Fruit fly (Drosophila melanogaster) whole organism, embryonic: ENCODE data around the gene CG15155.

Experiments used
- Adf1 ChIP-seq: fragments of 200-800 bp; sonication (Bioruptor generic); IDR thresholded peaks from 2 replicates; pipeline ENCODE4 v1.3.6; 2022; ENCODE audit warnings: missing biosample characterization, missing genetic modification characterization
- Atf3 ChIP-seq: fragments of 200-800 bp; sonication (Bioruptor generic); optimal IDR thresholded peaks from 3 replicates; lab custom pipeline; 2016; ENCODE audit warnings: missing biosample characterization, missing genetic modification characterization
- Awh ChIP-seq: fragments of 200-800 bp; sonication (Bioruptor generic); IDR thresholded peaks from 2 replicates; pipeline ENCODE4, ENCODE4 v1.3.6; 2022; ENCODE audit warnings: missing biosample characterization, missing genetic modification characterization
- Bteb2 ChIP-seq: fragments of 200-800 bp; sonication (Bioruptor generic); optimal IDR thresholded peaks from 2 replicates; lab custom pipeline; 2016; ENCODE audit warnings: missing biosample characterization, missing genetic modification characterization
- CG11695 ChIP-seq: fragments of 200-800 bp; sonication (Bioruptor generic); IDR thresholded peaks from 3 replicates; pipeline ENCODE4 v1.3.6; 2022; ENCODE audit warnings: missing biosample characterization, missing genetic modification characterization
- CG12155 ChIP-seq: fragments of 200-800 bp; sonication (Bioruptor generic); optimal IDR thresholded peaks from 3 replicates; lab custom pipeline; 2016; ENCODE audit warnings: missing biosample characterization, missing genetic modification characterization
- CG13123 ChIP-seq: fragments of 200-800 bp; sonication (Bioruptor generic); optimal IDR thresholded peaks from 2 replicates; lab custom pipeline; 2016; ENCODE audit warnings: missing biosample characterization, missing genetic modification characterization
- CG14050 ChIP-seq: fragments of 200-800 bp; sonication (Bioruptor generic); IDR thresholded peaks from 3 replicates; pipeline ENCODE4 v1.3.6; 2022; ENCODE audit warnings: missing biosample characterization, missing genetic modification characterization
- CG15269 ChIP-seq: fragments of 200-800 bp; sonication (Bioruptor generic); optimal IDR thresholded peaks from 2 replicates; lab custom pipeline; 2018; ENCODE audit warnings: missing biosample characterization, mild to moderate bottlenecking, missing genetic modification characterization, moderate library complexity
- CG1647 ChIP-seq: fragments of 200-800 bp; sonication (Bioruptor generic); optimal IDR thresholded peaks from 3 replicates; lab custom pipeline; 2016; ENCODE audit warnings: missing biosample characterization, missing genetic modification characterization
- CG17328 ChIP-seq: fragments of 200-800 bp; sonication (Bioruptor generic); IDR thresholded peaks from 2 replicates; pipeline ENCODE4 v1.3.6; 2022; ENCODE audit warnings: missing biosample characterization, missing genetic modification characterization
- CG17361 ChIP-seq: fragments of 200-800 bp; sonication (Bioruptor generic); IDR thresholded peaks from 3 replicates; pipeline ENCODE4 v1.3.6; 2022; ENCODE audit warnings: missing biosample characterization, missing genetic modification characterization
- CG18011 ChIP-seq: fragments of 200-800 bp; sonication (Bioruptor generic); optimal IDR thresholded peaks from 2 replicates; lab custom pipeline; 2017; ENCODE audit warnings: missing biosample characterization, missing genetic modification characterization, mild to moderate bottlenecking, moderate library complexity, missing genotype
- CG3065 ChIP-seq: fragments of 200-800 bp; sonication (Bioruptor generic); optimal IDR thresholded peaks from 2 replicates; lab custom pipeline; 2016; ENCODE audit warnings: missing biosample characterization, missing genetic modification characterization
- CG32532 ChIP-seq: fragments of 200-800 bp; sonication (Bioruptor generic); IDR thresholded peaks from 2 replicates; pipeline ENCODE4 v1.3.6; 2022; ENCODE audit warnings: missing biosample characterization, missing genetic modification characterization
- CG3726 ChIP-seq: fragments of 200-800 bp; sonication (Bioruptor generic); IDR thresholded peaks from 3 replicates; pipeline ENCODE4, ENCODE4 v1.3.6; 2022; ENCODE audit warnings: missing biosample characterization, missing genetic modification characterization
- CG5953 ChIP-seq: fragments of 200-800 bp; sonication (Bioruptor generic); IDR thresholded peaks from 2 replicates; pipeline ENCODE4 v1.3.6; 2022; ENCODE audit warnings: missing biosample characterization, missing genetic modification characterization
- CG7786 ChIP-seq: fragments of 200-800 bp; sonication (Bioruptor generic); optimal IDR thresholded peaks from 2 replicates; lab custom pipeline; 2016; ENCODE audit warnings: missing biosample characterization, missing genetic modification characterization
- CTCF ChIP-seq: fragments of 200-800 bp; sonication (Bioruptor generic); optimal IDR thresholded peaks from 2 replicates; lab custom pipeline; 2017; ENCODE audit warnings: missing biosample characterization, mild to moderate bottlenecking, missing genetic modification characterization, moderate library complexity
- Camta ChIP-seq: fragments of 200-800 bp; sonication (Bioruptor generic); optimal IDR thresholded peaks from 2 replicates; lab custom pipeline; 2016; ENCODE audit warnings: missing biosample characterization, missing genetic modification characterization
- Dbx ChIP-seq: fragments of 200-800 bp; sonication (Bioruptor generic); IDR thresholded peaks from 3 replicates; pipeline ENCODE4 v1.3.6; 2022; ENCODE audit warnings: missing biosample characterization, missing genetic modification characterization
- Eip74EF ChIP-seq, 2 experiments: fragments of 200-800 bp in 1 of 2; fragments of >200 bp in 1 of 2; sonication (Bioruptor generic) in 1 of 2; optimal IDR thresholded peaks; 2 replicates each; lab custom pipeline; 2017 to 2019; ENCODE audit warnings: missing biosample characterization in 2 of 2, missing genetic modification characterization in 2 of 2, mild to moderate bottlenecking in 1 of 2, moderate library complexity in 1 of 2
- HHEX ChIP-seq: fragments of 200-800 bp; sonication (Bioruptor generic); optimal IDR thresholded peaks from 3 replicates; lab custom pipeline; 2017; ENCODE audit warnings: missing biosample characterization, mild to moderate bottlenecking, missing genetic modification characterization, missing genetic modification reagents
- HLH4C ChIP-seq: fragments of 200-800 bp; sonication (Bioruptor generic); IDR thresholded peaks from 3 replicates; pipeline ENCODE4 v1.3.6; 2022; ENCODE audit warnings: missing biosample characterization, missing genetic modification characterization; ENCODE audit not compliant: partially characterized antibody
- Hsf ChIP-seq: fragments of 200-800 bp; sonication (Bioruptor generic); optimal IDR thresholded peaks from 3 replicates; lab custom pipeline; 2016; ENCODE audit warnings: missing biosample characterization, missing genetic modification characterization
- Mad ChIP-seq: fragments of 200-800 bp; sonication (Bioruptor generic); optimal IDR thresholded peaks from 2 replicates; lab custom pipeline; 2016; ENCODE audit warnings: missing biosample characterization, missing genetic modification characterization
- ab ChIP-seq: fragments of 200-800 bp; sonication (Bioruptor generic); optimal IDR thresholded peaks from 2 replicates; lab custom pipeline; 2016; ENCODE audit warnings: missing biosample characterization, missing genetic modification characterization
- al ChIP-seq: fragments of 200-800 bp; sonication (Bioruptor generic); IDR thresholded peaks from 2 replicates; pipeline ENCODE4 v1.3.6; 2022; ENCODE audit warnings: missing biosample characterization, missing genetic modification characterization
- amos ChIP-seq: fragments of 200-800 bp; sonication (Bioruptor generic); IDR thresholded peaks from 2 replicates; pipeline ENCODE4 v1.3.6; 2022; ENCODE audit warnings: missing biosample characterization, missing genetic modification characterization; ENCODE audit not compliant: partially characterized antibody
- bowl ChIP-seq: fragments of 200-800 bp; sonication (Bioruptor generic); IDR thresholded peaks from 2 replicates; pipeline ENCODE4 v1.3.6; 2022; ENCODE audit warnings: missing biosample characterization, missing genetic modification characterization
- crc ChIP-seq: fragments of 200-800 bp; sonication (Bioruptor generic); optimal IDR thresholded peaks from 2 replicates; lab custom pipeline; 2016; ENCODE audit warnings: missing biosample characterization, missing genetic modification characterization
- exex ChIP-seq: fragments of 200-800 bp; sonication (Bioruptor generic); optimal IDR thresholded peaks from 4 replicates; lab custom pipeline; 2018; ENCODE audit warnings: missing biosample characterization, mild to moderate bottlenecking, missing genetic modification characterization, moderate library complexity
- gcm2 ChIP-seq: fragments of 200-800 bp; sonication (Bioruptor generic); optimal IDR thresholded peaks from 2 replicates; lab custom pipeline; 2016; ENCODE audit warnings: missing biosample characterization, missing genetic modification characterization
- gem ChIP-seq: fragments of 200-800 bp; sonication (Bioruptor generic); optimal IDR thresholded peaks from 2 replicates; lab custom pipeline; 2019; ENCODE audit warnings: missing biosample characterization, mild to moderate bottlenecking, missing genetic modification characterization, moderate library complexity
- gt ChIP-seq: fragments of 200-800 bp; sonication (Bioruptor generic); IDR thresholded peaks from 2 replicates; pipeline ENCODE4 v1.3.6; 2022; ENCODE audit warnings: missing biosample characterization, missing genetic modification characterization
- hb ChIP-seq: fragments of 200-800 bp; sonication (Bioruptor generic); IDR thresholded peaks from 3 replicates; pipeline ENCODE4 v1.3.6; 2022; ENCODE audit warnings: missing biosample characterization, missing genetic modification characterization; ENCODE audit not compliant: partially characterized antibody
- jigr1 ChIP-seq: fragments of 200-800 bp; sonication (Bioruptor generic); IDR thresholded peaks from 3 replicates; pipeline ENCODE4 v1.3.6; 2022; ENCODE audit warnings: missing biosample characterization, missing genetic modification characterization
- ken ChIP-seq: fragments of 200-800 bp; sonication (Bioruptor generic); IDR thresholded peaks from 3 replicates; pipeline ENCODE4 v1.3.6; 2022; ENCODE audit warnings: missing biosample characterization, missing genetic modification characterization
- klu ChIP-seq: fragments of 200-800 bp; sonication (Bioruptor generic); IDR thresholded peaks from 2 replicates; pipeline ENCODE4 v1.3.6; 2022; ENCODE audit warnings: missing biosample characterization, missing genetic modification characterization
- kni ChIP-seq: fragments of 200-800 bp; sonication (Bioruptor generic); optimal IDR thresholded peaks from 3 replicates; lab custom pipeline; 2017; ENCODE audit warnings: mild to moderate bottlenecking, missing biosample characterization, missing genetic modification reagents, missing genetic modification characterization
- maf-S ChIP-seq: fragments of 200-800 bp; sonication (Bioruptor generic); optimal IDR thresholded peaks from 2 replicates; lab custom pipeline; 2016; ENCODE audit warnings: missing biosample characterization, missing genetic modification characterization
- onecut ChIP-seq: fragments of 200-800 bp; sonication (Bioruptor generic); IDR thresholded peaks from 2 replicates; pipeline ENCODE4 v1.3.6; 2022; ENCODE audit warnings: missing biosample characterization, missing genetic modification characterization
- peb ChIP-seq: fragments of 200-800 bp; sonication (Bioruptor generic); IDR thresholded peaks from 2 replicates; pipeline ENCODE4 v1.3.6; 2022; ENCODE audit warnings: missing biosample characterization, missing genetic modification characterization
- pnt ChIP-seq: fragments of 200-800 bp; sonication (Bioruptor generic); optimal IDR thresholded peaks from 3 replicates; lab custom pipeline; 2016; ENCODE audit warnings: missing biosample characterization, missing genetic modification characterization
- rib ChIP-seq: fragments of 200-800 bp; sonication (Bioruptor generic); IDR thresholded peaks from 2 replicates; pipeline ENCODE4 v1.3.6; 2022; ENCODE audit warnings: missing biosample characterization, missing genetic modification characterization
- scrt ChIP-seq: fragments of 200-800 bp; sonication (Bioruptor generic); optimal IDR thresholded peaks from 2 replicates; lab custom pipeline; 2018; ENCODE audit warnings: missing biosample characterization, mild to moderate bottlenecking, missing genetic modification characterization, moderate library complexity
- sisA ChIP-seq: fragments of 200-800 bp; sonication (Bioruptor generic); IDR thresholded peaks from 2 replicates; pipeline ENCODE4 v1.3.6; 2022; ENCODE audit warnings: missing biosample characterization, missing genetic modification characterization
- slp2 ChIP-seq: fragments of 200-800 bp; sonication (Bioruptor generic); optimal IDR thresholded peaks from 2 replicates; lab custom pipeline; 2016; ENCODE audit warnings: missing biosample characterization, missing genetic modification characterization
- tin ChIP-seq: fragments of 200-800 bp; sonication (Bioruptor generic); optimal IDR thresholded peaks from 3 replicates; lab custom pipeline; 2016; ENCODE audit warnings: missing biosample characterization, missing genetic modification characterization
- tna ChIP-seq: fragments of 200-800 bp; sonication (Bioruptor generic); IDR thresholded peaks from 2 replicates; pipeline ENCODE4 v1.3.6; 2022; ENCODE audit warnings: missing biosample characterization, missing genetic modification characterization; ENCODE audit not compliant: partially characterized antibody

Gene CG15155

dm6 chr2L:18151134-18151825, 3.4 kb upstream of the CG15155 start (continued):
- TF ChIP-seq CG14050 (GFP tag; lab: Robert Waterston, UW): peak; percentile 33; the same call in 1 of the 3 replicates
- peak; percentile 39; the same call in 1 of the 2 replicates for TF ChIP-seq klu (GFP tag; lab: Robert Waterston, UW)
- no peak for TF ChIP-seq Bteb2 (GFP tag; lab: Kevin White, UChicago)
- peak; percentile 66 for TF ChIP-seq Adf1
- no peak for TF ChIP-seq gem
- peak; percentile 70 for TF ChIP-seq Hsf (GFP tag; lab: Kevin White, UChicago)
- peak; percentile 73 for TF ChIP-seq sisA (GFP tag; lab: Robert Waterston, UW)
- TF ChIP-seq Mad: no peak
- peak; percentile 39 for TF ChIP-seq tin (GFP tag; lab: Kevin White, UChicago)
- TF ChIP-seq hb (GFP tag; lab: Robert Waterston, UW): no peak
- no peak for TF ChIP-seq HLH4C (GFP tag; lab: Robert Waterston, UW)
- TF ChIP-seq Camta: peak; percentile 32
- peak; percentile 27 for TF ChIP-seq Atf3 (GFP tag; lab: Kevin White, UChicago)
- TF ChIP-seq peb (GFP tag; lab: Robert Waterston, UW): peak; percentile 55; the same call in 1 of the 2 replicates
- peak; percentile 1 for TF ChIP-seq scrt (GFP tag; lab: Kevin White, UChicago)
- peak; percentile 32 for TF ChIP-seq CG1647 (GFP tag; lab: Kevin White, UChicago)
- peak; percentile 13 for TF ChIP-seq gcm2 (GFP tag; lab: Kevin White, UChicago)
- no peak for TF ChIP-seq CG18011 (GFP tag; lab: Kevin White, UChicago)
- peak; percentile 78 for TF ChIP-seq CG7786 (GFP tag; lab: Kevin White, UChicago)
- no peak for TF ChIP-seq exex (tag; lab: Kevin White, UChicago)
- peak; percentile 24; the same call in 1 of the 3 replicates for TF ChIP-seq CG11695 (GFP tag; lab: Robert Waterston, UW)
- TF ChIP-seq kni: peak; percentile 90
- TF ChIP-seq CG15269 (tag; lab: Kevin White, UChicago): peak; percentile 30
- TF ChIP-seq rib (GFP tag; lab: Robert Waterston, UW): peak; percentile 77
- TF ChIP-seq amos (GFP tag; lab: Robert Waterston, UW): peak; percentile 41; the same call in 1 of the 2 replicates
- no peak for TF ChIP-seq tna (GFP tag; lab: Robert Waterston, UW)
- TF ChIP-seq jigr1 (GFP tag; lab: Robert Waterston, UW): peak; percentile 32; the same call in 1 of the 3 replicates
- TF ChIP-seq ken (GFP tag; lab: Robert Waterston, UW): peak; percentile 64; the same call in 2 of the 3 replicates
- peak; percentile 61; the same call in 1 of the 2 replicates for TF ChIP-seq gt (GFP tag; lab: Robert Waterston, UW)
- peak; percentile 13 for TF ChIP-seq maf-S (GFP tag; lab: Kevin White, UChicago)
- peak; percentile 76 for TF ChIP-seq CG32532
- TF ChIP-seq onecut (GFP tag; lab: Robert Waterston, UW): peak; percentile 70
- peak; percentile 47 for TF ChIP-seq pnt (GFP tag; lab: Kevin White, UChicago)
- TF ChIP-seq CG12155 (GFP tag; lab: Kevin White, UChicago): peak; percentile 45
- TF ChIP-seq crc (GFP tag; lab: Kevin White, UChicago): peak; percentile 7
- TF ChIP-seq ab (GFP tag; lab: Kevin White, UChicago): no peak
- peak; percentile 40 for TF ChIP-seq slp2 (GFP tag; lab: Kevin White, UChicago)
- TF ChIP-seq CG13123: no peak
- TF ChIP-seq Dbx: peak; percentile 73
- TF ChIP-seq Eip74EF (GFP tag; optimal IDR thresholded peaks at IDR 0.05; lab: Kevin White, UChicago): no peak
- no peak for TF ChIP-seq CG3726
- TF ChIP-seq HHEX (GFP tag; lab: Kevin White, UChicago): no peak
- TF ChIP-seq CG17361 (GFP tag; lab: Robert Waterston, UW): 0 out of 3 replicates have a peak, but pooled peaks have one; percentile 53
- peak; percentile 57 for TF ChIP-seq al (GFP tag; lab: Robert Waterston, UW)
- TF ChIP-seq CG3065: no peak
- TF ChIP-seq CG17328 (GFP tag; lab: Robert Waterston, UW): peak; percentile 29; the same call in 1 of the 2 replicates
- TF ChIP-seq Awh: 0 out of 2 replicates have a peak, but pooled peaks have one; percentile 23
- TF ChIP-seq CG5953 (GFP tag; lab: Robert Waterston, UW): peak; percentile 72
- peak; percentile 17; the same call in 1 of the 2 replicates for TF ChIP-seq bowl (GFP tag; lab: Robert Waterston, UW)
- TF ChIP-seq CTCF (GFP tag; lab: Kevin White, UChicago): peak; percentile 16
